Fruit fly (Drosophila melanogaster): ENCODE measurements around the gene CG32679.

dm6 chrX:10365748-10366415 is 1.4 kb downstream of the CG32679 start:
- TF ChIP-seq ttk (optimal IDR thresholded peaks at IDR 0.05) (no peak), Sin3A (optimal IDR thresholded peaks at IDR 0.05) (no peak), h (optimal IDR thresholded peaks at IDR 0.05) (no peak), psq (optimal IDR thresholded peaks at IDR 0.05) (no peak), insv (optimal IDR thresholded peaks at IDR 0.05) (no peak)
